Fruit fly (Drosophila melanogaster) whole organism, adult: ENCODE data around the gene CG46509.
"Not testable (repeated sequence)": the region's sequence is repeated elsewhere in the genome, so short reads cannot be mapped to it uniquely, and the experiment has no call there.

Source experiments
- CG12768 ChIP-seq: fragments of 200-800 bp; sonication (Bioruptor generic); optimal IDR thresholded peaks from 2 replicates; lab custom pipeline; 2017; ENCODE audit warnings: missing biosample characterization, missing genetic modification characterization, mild to moderate bottlenecking, moderate library complexity, missing genetic modification reagents
- CG1620 ChIP-seq: fragments of 200-800 bp; sonication (Bioruptor generic); optimal IDR thresholded peaks from 2 replicates; lab custom pipeline; 2016; ENCODE audit warnings: missing biosample characterization, missing genetic modification characterization
- CG5204 ChIP-seq: fragments of 200-800 bp; sonication (Bioruptor generic); optimal IDR thresholded peaks from 2 replicates; lab custom pipeline; 2016; ENCODE audit warnings: missing biosample characterization, missing genetic modification characterization
- CG7045 ChIP-seq: fragments of 200-800 bp; sonication (Bioruptor generic); optimal IDR thresholded peaks from 2 replicates; lab custom pipeline; 2017; ENCODE audit warnings: missing biosample characterization, mild to moderate bottlenecking, missing genetic modification characterization
- Mnt ChIP-seq: fragments of 200-800 bp; sonication (Bioruptor generic); optimal IDR thresholded peaks from 2 replicates; lab custom pipeline; 2016; ENCODE audit warnings: missing biosample characterization, mild to moderate bottlenecking, missing genetic modification characterization
- cic ChIP-seq: fragments of 200-800 bp; sonication (Bioruptor generic); optimal IDR thresholded peaks from 2 replicates; lab custom pipeline; 2017; ENCODE audit warnings: missing biosample characterization, mild to moderate bottlenecking, missing genetic modification characterization, moderate library complexity
- ovo ChIP-seq: fragments of 200-800 bp; sonication (Bioruptor generic); optimal IDR thresholded peaks from 2 replicates; lab custom pipeline; 2016; ENCODE audit warnings: missing biosample characterization, missing genetic modification characterization
- tj ChIP-seq: fragments of 200-800 bp; sonication (Bioruptor generic); optimal IDR thresholded peaks from 3 replicates; lab custom pipeline; 2017; ENCODE audit warnings: missing biosample characterization, mild to moderate bottlenecking, missing genetic modification characterization, moderate library complexity
- toe ChIP-seq: fragments of 200-800 bp; sonication (Bioruptor generic); optimal IDR thresholded peaks from 2 replicates; lab custom pipeline; 2016; ENCODE audit warnings: missing biosample characterization, missing genetic modification characterization

DNA sequence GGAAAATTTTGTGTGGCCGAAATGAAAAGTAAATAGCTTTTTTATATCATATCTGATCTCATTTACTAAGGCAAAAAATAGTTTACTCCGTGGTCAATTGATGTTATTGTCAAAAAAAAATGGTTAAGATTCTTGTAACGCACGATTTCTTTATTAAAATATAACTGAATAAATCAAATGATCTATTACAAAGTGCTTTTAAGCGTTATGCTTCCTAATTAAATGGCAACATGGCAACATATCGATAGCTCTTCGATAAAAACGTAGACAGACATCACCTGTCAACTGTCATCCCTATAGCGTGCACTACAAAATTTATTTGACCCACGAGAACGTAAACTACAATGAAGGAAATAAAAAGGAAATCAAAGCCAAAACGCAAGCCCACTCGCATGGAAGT, 25.0 kb upstream of the CG46509 start, which contains the start of gene CG46504:
- not testable (repeated sequence) for TF ChIP-seq ovo; toe (GFP tag; lab: Kevin White, UChicago); CG1620; CG5204 (GFP tag; lab: Kevin White, UChicago); Mnt (GFP tag; lab: Kevin White, UChicago); cic (GFP tag; lab: Kevin White, UChicago); CG12768 (GFP tag; lab: Kevin White, UChicago); CG7045; tj (GFP tag; lab: Kevin White, UChicago)
